Worm (Caenorhabditis elegans): ENCODE measurements around the gene nlp-52.

ce11 chrIII:728694-729093 lies 32.9 kb upstream of the nlp-52 start:
- no peak for TF ChIP-seq bed-3 (GFP tag; optimal IDR thresholded peaks at IDR 0.05)
- TF ChIP-seq nhr-12 (tag; optimal IDR thresholded peaks at IDR 0.05), result no peak
- no peak for TF ChIP-seq unc-62 (GFP tag; optimal IDR thresholded peaks at IDR 0.05)
- no peak for TF ChIP-seq nhr-28 (tag; optimal IDR thresholded peaks at IDR 0.05)
- no peak for TF ChIP-seq elt-3 (tag; optimal IDR thresholded peaks at IDR 0.05)
- TF ChIP-seq hlh-1 (tag; optimal IDR thresholded peaks at IDR 0.05), result no peak
- TF ChIP-seq sptf-1 (tag; optimal IDR thresholded peaks at IDR 0.05), result no peak
- no peak for TF ChIP-seq elt-1 (tag; optimal IDR thresholded peaks at IDR 0.05; ENCODE audit: borderline replicate concordance, insufficient read depth)
- no peak for TF ChIP-seq tbx-8 (GFP tag; optimal IDR thresholded peaks at IDR 0.05)
- no peak for TF ChIP-seq snpc-4 (tag; optimal IDR thresholded peaks at IDR 0.05)
- no peak for TF ChIP-seq lin-13 (tag; optimal IDR thresholded peaks at IDR 0.05)
- TF ChIP-seq ceh-39 (tag; optimal IDR thresholded peaks at IDR 0.05), result no peak
- no peak for TF ChIP-seq mab-5 (tag; optimal IDR thresholded peaks at IDR 0.05)
- no peak for TF ChIP-seq lsy-2 (tag; optimal IDR thresholded peaks at IDR 0.05)

Measured in whole organism, mixed stage, embryonic.